Worm (Caenorhabditis elegans): ENCODE measurements around the gene srt-28.

ce11 chrV:2703299-2703698, 10.1 kb downstream of the srt-28 start:
- TF ChIP-seq lin-35 (GFP tag; optimal IDR thresholded peaks at IDR 0.05) (no peak), tbx-9 (tag; optimal IDR thresholded peaks at IDR 0.05; ENCODE audit: borderline replicate concordance) (no peak), Y79H2A.3 (GFP tag; conservative IDR thresholded peaks at IDR 0.05) (no peak), mcd-1 (GFP tag; IDR thresholded peaks at IDR 0.05) (no peak), pha-4 (tag; optimal IDR thresholded peaks at IDR 0.05) (no peak), rcor-1 (GFP tag; IDR thresholded peaks at IDR 0.05) (no peak), ama-1 (optimal IDR thresholded peaks at IDR 0.05) (no peak), ama-1 (GFP tag; optimal IDR thresholded peaks at IDR 0.05) (no peak), ceh-27 (GFP tag; optimal IDR thresholded peaks at IDR 0.05) (no peak), unc-130 (GFP tag; optimal IDR thresholded peaks at IDR 0.05) (no peak), nhr-27 (tag; optimal IDR thresholded peaks at IDR 0.05) (no peak), nfya-2 (GFP tag; IDR thresholded peaks at IDR 0.05) (no peak), snpc-3.4 (tag; optimal IDR thresholded peaks at IDR 0.05) (no peak)
